Fruit fly (Drosophila melanogaster): ENCODE measurements around the gene MSBP.

- no peak for TF ChIP-seq insv (optimal IDR thresholded peaks at IDR 0.05)
- TF ChIP-seq Sin3A (optimal IDR thresholded peaks at IDR 0.05): no peak
- TF ChIP-seq psq (optimal IDR thresholded peaks at IDR 0.05): no peak
- TF ChIP-seq Myc (optimal IDR thresholded peaks at IDR 0.05): no peak
- no peak for TF ChIP-seq ttk (optimal IDR thresholded peaks at IDR 0.05)
- no peak for TF ChIP-seq h (optimal IDR thresholded peaks at IDR 0.05)
Observed at dm6 chrX:15840003-15840402, 49.9 kb downstream of the MSBP start.
